Worm (Caenorhabditis elegans): Measurements from ENCODE around the gene dph-7.

Gene dph-7

ce11 chrIII:13340504-13341274 is 25.8 kb downstream of the dph-7 start:
- peak; percentile 66 for TF ChIP-seq dsc-1 (tag; optimal IDR thresholded peaks at IDR 0.05)
- TF ChIP-seq blmp-1 (tag; optimal IDR thresholded peaks at IDR 0.05): peak; percentile 17
- TF ChIP-seq nhr-90 (tag; optimal IDR thresholded peaks at IDR 0.05; ENCODE audit: poor library complexity): peak; percentile 28
- TF ChIP-seq lsy-2 (tag; optimal IDR thresholded peaks at IDR 0.05): peak; percentile 55 to 80
- no peak for TF ChIP-seq lin-14 (GFP tag; optimal IDR thresholded peaks at IDR 0.05)
- peak; percentile 65 to 83 for TF ChIP-seq lin-35 (GFP tag; optimal IDR thresholded peaks at IDR 0.05)
- no peak for TF ChIP-seq nhr-85 (tag)
- no peak for TF ChIP-seq ceh-8 (GFP tag; optimal IDR thresholded peaks at IDR 0.05)
- peak; percentile 53 to 82 (median 78) for TF ChIP-seq dpl-1 (GFP tag; optimal IDR thresholded peaks at IDR 0.05)
- TF ChIP-seq sptf-1 (tag; optimal IDR thresholded peaks at IDR 0.05): no peak
- no peak for TF ChIP-seq ztf-11 (tag; optimal IDR thresholded peaks at IDR 0.05)
- no peak for TF ChIP-seq isw-1 (GFP tag; IDR thresholded peaks at IDR 0.05)
- TF ChIP-seq tbx-2 (tag; optimal IDR thresholded peaks at IDR 0.05): no peak
- no peak for TF ChIP-seq nhr-28 (tag; optimal IDR thresholded peaks at IDR 0.05)
- TF ChIP-seq lin-39 (tag; optimal IDR thresholded peaks at IDR 0.05): no peak
- TF ChIP-seq tlp-1 (tag; optimal IDR thresholded peaks at IDR 0.05): no peak
- TF ChIP-seq mef-2 (tag; optimal IDR thresholded peaks at IDR 0.05): no peak
- no peak for TF ChIP-seq egl-27 (tag; optimal IDR thresholded peaks at IDR 0.05)
- TF ChIP-seq Y116A8C.19 (tag; optimal IDR thresholded peaks at IDR 0.05; ENCODE audit: borderline replicate concordance): no peak
- TF ChIP-seq C04F5.9 (tag; optimal IDR thresholded peaks at IDR 0.05): no peak
- TF ChIP-seq lin-13 (GFP tag; optimal IDR thresholded peaks at IDR 0.05): peak; percentile 34
- no peak for TF ChIP-seq zip-4 (GFP tag; optimal IDR thresholded peaks at IDR 0.05)
- peak in 1 of 3 experiments; percentile 3 for TF ChIP-seq ceh-82 (tag; optimal IDR thresholded peaks at IDR 0.05)
- TF ChIP-seq lir-3 (tag; optimal IDR thresholded peaks at IDR 0.05; ENCODE audit: poor library complexity): no peak
- TF ChIP-seq unc-62 (GFP tag; optimal IDR thresholded peaks at IDR 0.05): no peak
- no peak for TF ChIP-seq skn-1 (tag; optimal IDR thresholded peaks at IDR 0.05)
- TF ChIP-seq irx-1 (tag; optimal IDR thresholded peaks at IDR 0.05): no peak
- TF ChIP-seq snu-23 (GFP tag; optimal IDR thresholded peaks at IDR 0.05): peak; percentile 44
- TF ChIP-seq nhr-77 (tag; optimal IDR thresholded peaks at IDR 0.05): no peak
- no peak for TF ChIP-seq zag-1 (tag; optimal IDR thresholded peaks at IDR 0.05)
- TF ChIP-seq sox-4 (tag; optimal IDR thresholded peaks at IDR 0.05): no peak
- TF ChIP-seq nhr-76 (tag; optimal IDR thresholded peaks at IDR 0.05): no peak
- TF ChIP-seq snpc-4 (tag; optimal IDR thresholded peaks at IDR 0.05): no peak
- no peak for TF ChIP-seq aha-1 (tag; optimal IDR thresholded peaks at IDR 0.05)
- no peak for TF ChIP-seq pax-3 (tag; optimal IDR thresholded peaks at IDR 0.05)
- TF ChIP-seq ceh-88 (GFP tag; IDR thresholded peaks at IDR 0.05): no peak
- TF ChIP-seq nhr-19 (GFP tag; conservative IDR thresholded peaks at IDR 0.05): no peak
- TF ChIP-seq swsn-7 (tag; optimal IDR thresholded peaks at IDR 0.05): no peak
- no peak for TF ChIP-seq nhr-84 (tag; optimal IDR thresholded peaks at IDR 0.05)
- peak; percentile 20 for TF ChIP-seq lin-15B (tag; optimal IDR thresholded peaks at IDR 0.05)
- no peak for TF ChIP-seq nhr-12 (tag; optimal IDR thresholded peaks at IDR 0.05)
- no peak for TF ChIP-seq ceh-90 (tag; optimal IDR thresholded peaks at IDR 0.05)
- no peak for TF ChIP-seq ama-1 (optimal IDR thresholded peaks at IDR 0.05)
- no peak for TF ChIP-seq C34B4.2 (tag; optimal IDR thresholded peaks at IDR 0.05)
- TF ChIP-seq efl-1 (optimal IDR thresholded peaks at IDR 0.05): peak; percentile 18 to 70
- TF ChIP-seq efl-1 (GFP tag; optimal IDR thresholded peaks at IDR 0.05 in 1 of 2): peak; percentile 77 to 98
- no peak for TF ChIP-seq unc-30 (tag; optimal IDR thresholded peaks at IDR 0.05)
- no peak for TF ChIP-seq elt-3 (tag; optimal IDR thresholded peaks at IDR 0.05)
- TF ChIP-seq nhr-47 (tag; optimal IDR thresholded peaks at IDR 0.05): peak; percentile 35
- TF ChIP-seq C16A3.4 (tag; optimal IDR thresholded peaks at IDR 0.05): no peak
- TF ChIP-seq ces-1 (GFP tag; optimal IDR thresholded peaks at IDR 0.05): no peak
- TF ChIP-seq fos-1 (tag; optimal IDR thresholded peaks at IDR 0.05): no peak
- peak; percentile 56 for TF ChIP-seq nhr-71 (tag; optimal IDR thresholded peaks at IDR 0.05)

Data from whole organism, L1 larva.